Worm (Caenorhabditis elegans) whole organism, early embryonic: ENCODE results near the gene hsp-16.41.

Experiments used
- B0310.2 ChIP-seq: sonication (generic microtip); optimal IDR thresholded peaks from 2 replicates; lab custom pipeline; 2016; ENCODE audit warnings: mild to moderate bottlenecking, missing genetic modification characterization, missing compliant biosample characterization
- ama-1 ChIP-seq: fragments of 150-350 bp; optimal IDR thresholded peaks from 2 replicates; lab custom pipeline; 2014
- ceh-36 ChIP-seq: sonication (generic microtip); optimal IDR thresholded peaks from 2 replicates; lab custom pipeline; 2016; ENCODE audit warnings: missing genetic modification characterization, inconsistent platforms, missing compliant biosample characterization
- flt-1 ChIP-seq: fragments of 200-800 bp; sonication (Bioruptor generic); IDR thresholded peaks from 2 replicates; pipeline ENCODE4 v1.3.6; 2022; ENCODE audit warnings: missing genetic modification characterization, missing compliant biosample characterization
- hmbx-1 ChIP-seq: sonication (generic microtip); optimal IDR thresholded peaks from 2 replicates; lab custom pipeline; 2016; ENCODE audit warnings: mild to moderate bottlenecking, missing genetic modification characterization, missing compliant biosample characterization
- sea-1 ChIP-seq: fragments of 200-800 bp; sonication (Bioruptor generic); conservative IDR thresholded peaks from 2 replicates; pipeline ENCODE4 v1.3.6; 2022; ENCODE audit warnings: missing genetic modification characterization, missing compliant biosample characterization

ce11 chrV:1820016-1820415 lies 15.0 kb downstream of the hsp-16.41 start:
- no peak for TF ChIP-seq flt-1 (GFP tag; lab: Robert Waterston, UW)
- TF ChIP-seq ama-1 = no peak
- no peak for TF ChIP-seq hmbx-1 (tag; lab: Kevin White, UChicago)
- no peak for TF ChIP-seq B0310.2
- TF ChIP-seq ceh-36 = no peak
- TF ChIP-seq sea-1 (GFP tag; lab: Robert Waterston, UW) = no peak
